Fruit fly (Drosophila melanogaster) whole organism, embryonic: Measurements from ENCODE around the gene orb.

Source experiments
- Atf-2 ChIP-seq: fragments of 200-800 bp; sonication (Bioruptor generic); optimal IDR thresholded peaks from 2 replicates; lab custom pipeline; 2016; ENCODE audit warnings: missing biosample characterization, missing genetic modification characterization
- CG10209 ChIP-seq: fragments of 200-800 bp; sonication (Bioruptor generic); optimal IDR thresholded peaks from 3 replicates; lab custom pipeline; 2017; ENCODE audit warnings: missing biosample characterization, mild to moderate bottlenecking, missing genetic modification characterization, missing genetic modification reagents
- CG10267 ChIP-seq: fragments of 200-800 bp; sonication (Bioruptor generic); optimal IDR thresholded peaks from 2 replicates; lab custom pipeline; 2018; ENCODE audit warnings: missing biosample characterization, mild to moderate bottlenecking, missing genetic modification characterization, moderate library complexity
- CG10321 ChIP-seq: fragments of 200-800 bp; sonication (Bioruptor generic); IDR thresholded peaks from 2 replicates; pipeline ENCODE4 v1.3.6; 2022; ENCODE audit warnings: missing biosample characterization, missing genetic modification characterization
- CG1647 ChIP-seq: fragments of 200-800 bp; sonication (Bioruptor generic); optimal IDR thresholded peaks from 3 replicates; lab custom pipeline; 2016; ENCODE audit warnings: missing biosample characterization, missing genetic modification characterization
- CG17385 ChIP-seq: fragments of 200-800 bp; sonication (Bioruptor generic); optimal IDR thresholded peaks from 3 replicates; lab custom pipeline; 2018; ENCODE audit warnings: missing biosample characterization, mild to moderate bottlenecking, missing genetic modification characterization
- CG17612 ChIP-seq: fragments of 200-800 bp; sonication (Bioruptor generic); IDR thresholded peaks from 2 replicates; pipeline ENCODE4 v1.3.6; 2022; ENCODE audit warnings: missing biosample characterization, missing genetic modification characterization
- CG2202 ChIP-seq: fragments of 200-800 bp; sonication (Bioruptor generic); optimal IDR thresholded peaks from 2 replicates; lab custom pipeline; 2018; ENCODE audit warnings: missing biosample characterization, mild to moderate bottlenecking, missing genetic modification characterization
- CG2712 ChIP-seq: fragments of 200-800 bp; optimal IDR thresholded peaks from 3 replicates; lab custom pipeline; 2019; ENCODE audit warnings: missing biosample characterization, mild to moderate bottlenecking, missing genetic modification characterization, moderate library complexity
- CG6175 ChIP-seq: fragments of 200-800 bp; sonication (Bioruptor generic); IDR thresholded peaks from 3 replicates; pipeline ENCODE4 v1.3.6; 2022; ENCODE audit warnings: missing biosample characterization, missing genetic modification characterization
- CG6791 ChIP-seq: fragments of 200-800 bp; sonication (Bioruptor generic); IDR thresholded peaks from 3 replicates; pipeline ENCODE4 v1.3.6; 2022; ENCODE audit warnings: missing biosample characterization, missing genetic modification characterization; ENCODE audit not compliant: partially characterized antibody
- CG7963 ChIP-seq: fragments of 200-800 bp; sonication (Bioruptor generic); IDR thresholded peaks from 3 replicates; pipeline ENCODE4 v1.3.6; 2022; ENCODE audit warnings: missing biosample characterization, missing genetic modification characterization; ENCODE audit not compliant: partially characterized antibody
- CG8281 ChIP-seq: fragments of 200-800 bp; sonication (Bioruptor generic); optimal IDR thresholded peaks from 2 replicates; lab custom pipeline; 2018; ENCODE audit warnings: missing biosample characterization, mild to moderate bottlenecking, missing genetic modification characterization, moderate library complexity
- CG8765 ChIP-seq: fragments of 200-800 bp; sonication (Bioruptor generic); IDR thresholded peaks from 2 replicates; pipeline ENCODE4 v1.3.6; 2022; ENCODE audit warnings: missing biosample characterization, missing genetic modification characterization
- CG9727 ChIP-seq: fragments of 200-800 bp; sonication (Bioruptor generic); optimal IDR thresholded peaks from 3 replicates; lab custom pipeline; 2017; ENCODE audit warnings: missing biosample characterization, mild to moderate bottlenecking, missing genetic modification characterization
- CG9932 ChIP-seq: fragments of 200-800 bp; sonication (Bioruptor generic); IDR thresholded peaks from 2 replicates; pipeline ENCODE4 v1.3.6; 2022; ENCODE audit warnings: missing biosample characterization, missing genetic modification characterization
- Dek ChIP-seq: fragments of 200-800 bp; sonication (Bioruptor generic); optimal IDR thresholded peaks from 3 replicates; lab custom pipeline; 2019; ENCODE audit warnings: missing biosample characterization, mild to moderate bottlenecking, missing genetic modification characterization, moderate library complexity
- Dll ChIP-seq: fragments of 200-800 bp; sonication (Bioruptor generic); IDR thresholded peaks from 4 replicates; pipeline ENCODE4 v1.3.6; 2022; ENCODE audit warnings: missing biosample characterization, missing genetic modification characterization; ENCODE audit not compliant: partially characterized antibody
- H2.0 ChIP-seq: fragments of 200-800 bp; sonication (Bioruptor generic); IDR thresholded peaks from 2 replicates; pipeline ENCODE4 v1.3.6; 2022; ENCODE audit warnings: missing biosample characterization, missing genetic modification characterization
- HHEX ChIP-seq: fragments of 200-800 bp; sonication (Bioruptor generic); optimal IDR thresholded peaks from 3 replicates; lab custom pipeline; 2017; ENCODE audit warnings: missing biosample characterization, mild to moderate bottlenecking, missing genetic modification characterization, missing genetic modification reagents
- HmgD ChIP-seq: fragments of 200-800 bp; sonication (Bioruptor generic); optimal IDR thresholded peaks from 3 replicates; lab custom pipeline; 2016; ENCODE audit warnings: missing biosample characterization, missing genetic modification characterization
- Lhr ChIP-seq: fragments of 200-800 bp; sonication (Bioruptor generic); optimal IDR thresholded peaks from 3 replicates; lab custom pipeline; 2017; ENCODE audit warnings: mild to moderate bottlenecking, missing biosample characterization, missing genetic modification reagents, missing genetic modification characterization
- Max ChIP-seq: fragments of 200-800 bp; sonication (Bioruptor generic); optimal IDR thresholded peaks from 2 replicates; lab custom pipeline; 2016; ENCODE audit warnings: missing biosample characterization, mild to moderate bottlenecking, missing genetic modification characterization
- Mrtf ChIP-seq: fragments of 200-800 bp; sonication (Bioruptor generic); IDR thresholded peaks from 3 replicates; pipeline ENCODE4 v1.3.6; 2022; ENCODE audit warnings: missing biosample characterization, missing genetic modification characterization
- Neu2 ChIP-seq: fragments of 200-800 bp; sonication (Bioruptor generic); optimal IDR thresholded peaks from 3 replicates; lab custom pipeline; 2016; ENCODE audit warnings: missing biosample characterization, missing genetic modification characterization, borderline replicate concordance
- Rfx ChIP-seq: fragments of 200-800 bp; sonication (Bioruptor generic); IDR thresholded peaks from 2 replicates; pipeline ENCODE4 v1.3.6; 2022; ENCODE audit warnings: missing biosample characterization, missing genetic modification characterization
- Spps ChIP-seq: fragments of 200-800 bp; sonication (Bioruptor generic); optimal IDR thresholded peaks from 2 replicates; lab custom pipeline; 2018; ENCODE audit warnings: missing biosample characterization, mild to moderate bottlenecking, missing genetic modification characterization
- Ssrp ChIP-seq: fragments of 200-800 bp; sonication (Bioruptor generic); optimal IDR thresholded peaks from 2 replicates; lab custom pipeline; 2018; ENCODE audit warnings: missing biosample characterization, mild to moderate bottlenecking, missing genetic modification characterization, moderate library complexity
- bbx ChIP-seq: fragments of 200-800 bp; sonication (Bioruptor generic); IDR thresholded peaks from 2 replicates; pipeline ENCODE4 v1.3.6; 2022; ENCODE audit warnings: missing biosample characterization, missing genetic modification characterization; ENCODE audit not compliant: partially characterized antibody
- bsh ChIP-seq, 2 experiments: fragments of 200-800 bp; sonication (Bioruptor generic); optimal IDR thresholded peaks; 2 replicates each; lab custom pipeline; 2017 to 2018; ENCODE audit warnings: mild to moderate bottlenecking in 2 of 2, missing biosample characterization in 2 of 2, missing genetic modification characterization in 2 of 2, moderate library complexity in 1 of 2
- chif ChIP-seq, 2 experiments: fragments of 200-800 bp; sonication (Bioruptor generic); optimal IDR thresholded peaks; 3 replicates each; lab custom pipeline; 2016; ENCODE audit warnings: missing biosample characterization in 2 of 2, missing genetic modification characterization in 2 of 2
- dysf ChIP-seq: fragments of 200-800 bp; sonication (Bioruptor generic); IDR thresholded peaks from 3 replicates; pipeline ENCODE4 v1.3.6; 2022; ENCODE audit warnings: missing biosample characterization, missing genetic modification characterization
- gem ChIP-seq: fragments of 200-800 bp; sonication (Bioruptor generic); optimal IDR thresholded peaks from 2 replicates; lab custom pipeline; 2019; ENCODE audit warnings: missing biosample characterization, mild to moderate bottlenecking, missing genetic modification characterization, moderate library complexity
- gsb-n ChIP-seq: fragments of 200-800 bp; sonication (Bioruptor generic); optimal IDR thresholded peaks from 3 replicates; lab custom pipeline; 2018; ENCODE audit warnings: missing biosample characterization, mild to moderate bottlenecking, missing genetic modification characterization
- jigr1 ChIP-seq: fragments of 200-800 bp; sonication (Bioruptor generic); IDR thresholded peaks from 3 replicates; pipeline ENCODE4 v1.3.6; 2022; ENCODE audit warnings: missing biosample characterization, missing genetic modification characterization
- kah ChIP-seq: fragments of 200-800 bp; sonication (Bioruptor generic); optimal IDR thresholded peaks from 2 replicates; lab custom pipeline; 2018; ENCODE audit warnings: missing biosample characterization, mild to moderate bottlenecking, missing genetic modification characterization
- lola ChIP-seq, 3 experiments: fragments of >200 bp in 2 of 3; fragments of 200-800 bp in 1 of 3; sonication (Bioruptor generic) in 1 of 3; optimal IDR thresholded peaks; 2 replicates each; lab custom pipeline; 2017 to 2019; ENCODE audit warnings: missing biosample characterization in 3 of 3, missing genetic modification characterization in 3 of 3, mild to moderate bottlenecking in 1 of 3, moderate library complexity in 1 of 3
- mirr ChIP-seq: fragments of 200-800 bp; sonication (Bioruptor generic); optimal IDR thresholded peaks from 3 replicates; lab custom pipeline; 2018; ENCODE audit warnings: missing biosample characterization, mild to moderate bottlenecking, missing genetic modification characterization
- nmo ChIP-seq: fragments of 200-800 bp; sonication (Bioruptor generic); optimal IDR thresholded peaks from 2 replicates; lab custom pipeline; 2018; ENCODE audit warnings: missing biosample characterization, mild to moderate bottlenecking, missing genetic modification characterization, moderate library complexity
- pan ChIP-seq, 4 experiments: fragments of >200 bp in 3 of 4; fragments of 200-800 bp in 1 of 4; sonication (Bioruptor generic) in 1 of 4; optimal IDR thresholded peaks in 3 of 4; IDR thresholded peaks in 1 of 4; 2 replicates each; pipeline versions ENCODE4 v1.3.6 to Lab custom; 2017 to 2022; ENCODE audit warnings: missing biosample characterization in 2 of 4, missing genetic modification characterization in 2 of 4, mixed read lengths in 1 of 4
- prd ChIP-seq, 3 experiments: fragments of >200 bp in 2 of 3; fragments of 200-800 bp in 1 of 3; sonication (Bioruptor generic) in 1 of 3; optimal IDR thresholded peaks in 2 of 3; IDR thresholded peaks in 1 of 3; 2 replicates in 2 of 3; 3 replicates in 1 of 3; pipeline versions ENCODE4 v1.3.6 to Lab custom; 2017 to 2022; ENCODE audit warnings: missing biosample characterization in 1 of 3, missing genetic modification characterization in 1 of 3
- sc ChIP-seq, 3 experiments: fragments of >200 bp in 2 of 3; fragments of 200-800 bp in 1 of 3; sonication (Bioruptor generic) in 1 of 3; optimal IDR thresholded peaks; 2 replicates in 2 of 3; 3 replicates in 1 of 3; lab custom pipeline; 2017; ENCODE audit warnings: mild to moderate bottlenecking in 1 of 3, missing biosample characterization in 1 of 3, missing genetic modification characterization in 1 of 3, missing genetic modification reagents in 1 of 3
- sima ChIP-seq: fragments of 200-800 bp; sonication (Bioruptor generic); optimal IDR thresholded peaks from 2 replicates; lab custom pipeline; 2016; ENCODE audit warnings: missing biosample characterization, missing genetic modification characterization
- sob ChIP-seq: fragments of 200-800 bp; sonication (Bioruptor generic); IDR thresholded peaks from 2 replicates; pipeline ENCODE4 v1.3.6; 2022; ENCODE audit warnings: missing biosample characterization, missing genetic modification characterization
- stc ChIP-seq: fragments of 200-800 bp; sonication (Bioruptor generic); IDR thresholded peaks from 2 replicates; pipeline ENCODE4 v1.3.6; 2022; ENCODE audit warnings: missing biosample characterization, missing genetic modification characterization
- sug ChIP-seq: fragments of 200-800 bp; optimal IDR thresholded peaks from 2 replicates; lab custom pipeline; 2019; ENCODE audit warnings: missing biosample characterization, mild to moderate bottlenecking, missing genetic modification characterization, moderate library complexity
- trh ChIP-seq: fragments of 200-800 bp; sonication (Bioruptor generic); optimal IDR thresholded peaks from 2 replicates; lab custom pipeline; 2016; ENCODE audit warnings: missing biosample characterization, missing genetic modification characterization
- zen2 ChIP-seq: fragments of 200-800 bp; sonication (Bioruptor generic); IDR thresholded peaks from 3 replicates; pipeline ENCODE4 v1.3.6; 2022; ENCODE audit warnings: missing biosample characterization, missing genetic modification characterization; ENCODE audit not compliant: partially characterized antibody

Gene orb

dm6 chr3R:23303297-23303696, 22.6 kb upstream of the orb start (continued):
- TF ChIP-seq CG10209 (GFP tag; lab: Kevin White, UChicago) (peak; percentile 12), CG7963 (GFP tag; lab: Robert Waterston, UW) (no peak), Lhr (no peak), CG6175 (GFP tag; lab: Robert Waterston, UW) (no peak), CG6791 (GFP tag; lab: Robert Waterston, UW) (no peak), H2.0 (peak; percentile 17; the same call in 1 of the 2 replicates), HmgD (GFP tag; lab: Kevin White, UChicago) (no peak), Neu2 (GFP tag; lab: Kevin White, UChicago) (no peak), CG2712 (tag; lab: Kevin White, UChicago) (peak; percentile 76), gsb-n (tag; lab: Kevin White, UChicago) (peak; percentile 42), CG2202 (peak; percentile 3), Dek (no peak), Rfx (GFP tag; lab: Robert Waterston, UW) (no peak), bsh (GFP tag; optimal IDR thresholded peaks at IDR 0.05; lab: Kevin White, UChicago) (peak in 1 of 2 experiments; percentile 48), CG8281 (no peak), CG10267 (tag; lab: Kevin White, UChicago) (peak; percentile 50), zen2 (no peak), Mrtf (no peak), stc (GFP tag; lab: Robert Waterston, UW) (no peak), Atf-2 (GFP tag; lab: Kevin White, UChicago) (no peak), trh (GFP tag; lab: Kevin White, UChicago) (no peak), Ssrp (peak; percentile 12), CG17385 (GFP tag; lab: Kevin White, UChicago) (no peak), sob (GFP tag; lab: Robert Waterston, UW) (0 out of 2 replicates have a peak, but pooled peaks have one; percentile 18), CG17612 (GFP tag; lab: Robert Waterston, UW) (no peak), sc (optimal IDR thresholded peaks at IDR 0.05; lab: Kevin White, UChicago) (no peak), sc (GFP tag; optimal IDR thresholded peaks at IDR 0.05; lab: Kevin White, UChicago) (no peak), CG1647 (no peak), chif (GFP tag; optimal IDR thresholded peaks at IDR 0.05; lab: Kevin White, UChicago) (peak in 1 of 2 experiments; percentile 46), Spps (tag; lab: Kevin White, UChicago) (peak; percentile 19), prd (optimal IDR thresholded peaks at IDR 0.05; lab: Kevin White, UChicago) (no peak), prd (GFP tag; IDR thresholded peaks at IDR 0.05; lab: Robert Waterston, UW) (peak; percentile 77; the same call in 2 of the 3 replicates), sug (tag; lab: Kevin White, UChicago) (no peak), Dll (GFP tag; lab: Robert Waterston, UW) (no peak), bbx (no peak), HHEX (GFP tag; lab: Kevin White, UChicago) (no peak), lola (GFP tag; optimal IDR thresholded peaks at IDR 0.05; lab: Kevin White, UChicago) (peak in 1 of 3 experiments; percentile 67), CG9727 (peak; percentile 68), CG8765 (GFP tag; lab: Robert Waterston, UW) (peak; percentile 59; the same call in 1 of the 2 replicates), CG9932 (no peak), mirr (GFP tag; lab: Kevin White, UChicago) (no peak), kah (GFP tag; lab: Kevin White, UChicago) (no peak), Max (GFP tag; lab: Kevin White, UChicago) (no peak), CG10321 (GFP tag; lab: Robert Waterston, UW) (no peak), sima (GFP tag; lab: Kevin White, UChicago) (no peak), jigr1 (no peak), gem (peak; percentile 53), dysf (GFP tag; lab: Robert Waterston, UW) (no peak), pan (optimal IDR thresholded peaks at IDR 0.05; lab: Kevin White, UChicago) (no peak), pan (GFP tag; optimal IDR thresholded peaks at IDR 0.05 in 1 of 2, IDR thresholded peaks at IDR 0.05 in 1 of 2) (peak in 1 of 2 experiments; percentile 40), nmo (GFP tag; lab: Kevin White, UChicago) (peak; percentile 48)
